Fruit fly (Drosophila melanogaster): ENCODE results near the gene ckd.
A peak's percentile ranks its signal among the peaks of the same experiment; 100 is the strongest.

The ckd gene

dm6 chr3L:3307593-3307992 lies 49.9 kb downstream of the ckd start:
- TF ChIP-seq pdm3 (GFP tag; optimal IDR thresholded peaks at IDR 0.05) (no peak), CG3032 (tag; optimal IDR thresholded peaks at IDR 0.05) (no peak), Eip78C (GFP tag) (no peak), CG7368 (GFP tag; optimal IDR thresholded peaks at IDR 0.05) (no peak), Hr38 (GFP tag; optimal IDR thresholded peaks at IDR 0.05) (no peak), CG4318 (GFP tag; optimal IDR thresholded peaks at IDR 0.05) (no peak), Met (GFP tag; optimal IDR thresholded peaks at IDR 0.05) (no peak), CG9139 (GFP tag; optimal IDR thresholded peaks at IDR 0.05) (no peak), cyc (GFP tag; optimal IDR thresholded peaks at IDR 0.05) (no peak), CG6808 (GFP tag; optimal IDR thresholded peaks at IDR 0.05) (no peak), Gug (GFP tag; IDR thresholded peaks at IDR 0.05) (no peak), Eip75B (GFP tag; optimal IDR thresholded peaks at IDR 0.05) (no peak), Sox14 (GFP tag; optimal IDR thresholded peaks at IDR 0.05) (no peak), CG31627 (GFP tag; optimal IDR thresholded peaks at IDR 0.05) (no peak), Sox102F (GFP tag; optimal IDR thresholded peaks at IDR 0.05) (no peak), eg (GFP tag; IDR thresholded peaks at IDR 0.05) (no peak), CG10631 (GFP tag; optimal IDR thresholded peaks at IDR 0.05) (no peak), fd59A (GFP tag; optimal IDR thresholded peaks at IDR 0.05) (no peak), achi (GFP tag; optimal IDR thresholded peaks at IDR 0.05) (no peak), Hr39 (GFP tag; optimal IDR thresholded peaks at IDR 0.05) (no peak)

dm6 chr3L:3308676-3309613 lies 51.3 kb downstream of the ckd start:
- peak; percentile 80 for TF ChIP-seq svp (GFP tag)
- TF ChIP-seq Hr39 (GFP tag; optimal IDR thresholded peaks at IDR 0.05): no peak
- no peak for TF ChIP-seq cyc (GFP tag; optimal IDR thresholded peaks at IDR 0.05)
- peak; percentile 96 for TF ChIP-seq vri (GFP tag; optimal IDR thresholded peaks at IDR 0.05)
- TF ChIP-seq Eip78C (GFP tag): peak; percentile 44
- no peak for TF ChIP-seq CG32006 (GFP tag; optimal IDR thresholded peaks at IDR 0.05)
- TF ChIP-seq CG16779 (tag; optimal IDR thresholded peaks at IDR 0.05): no peak
- peak; percentile 58 for TF ChIP-seq fkh (GFP tag; optimal IDR thresholded peaks at IDR 0.05)

dm6 chr3L:3314049-3314448 lies 56.4 kb downstream of the ckd start, which contains the start of gene Drsl2:
TSS of gene Drsl2 (plus strand) at chr3L:3314349.
- no peak for TF ChIP-seq Met (GFP tag; optimal IDR thresholded peaks at IDR 0.05)
- TF ChIP-seq CG3919 (GFP tag; optimal IDR thresholded peaks at IDR 0.05): no peak
- peak; percentile 3 for TF ChIP-seq lz (GFP tag; optimal IDR thresholded peaks at IDR 0.05)
- peak; percentile 23 for TF ChIP-seq esn (GFP tag; optimal IDR thresholded peaks at IDR 0.05)
- no peak for TF ChIP-seq CG9139 (GFP tag; optimal IDR thresholded peaks at IDR 0.05)
- no peak for TF ChIP-seq CG8319 (GFP tag; optimal IDR thresholded peaks at IDR 0.05)
- no peak for TF ChIP-seq CG32006 (GFP tag; optimal IDR thresholded peaks at IDR 0.05)

- TF ChIP-seq CG11294 (GFP tag; IDR thresholded peaks at IDR 0.05) (no peak), Sox102F (GFP tag; optimal IDR thresholded peaks at IDR 0.05) (no peak), lz (GFP tag; optimal IDR thresholded peaks at IDR 0.05) (no peak), CG31627 (GFP tag; optimal IDR thresholded peaks at IDR 0.05) (no peak), dsx (GFP tag; optimal IDR thresholded peaks at IDR 0.05; ENCODE audit: poor library complexity, severe bottlenecking) (no peak), CG8119 (GFP tag; IDR thresholded peaks at IDR 0.05) (no peak), CG34406 (GFP tag; optimal IDR thresholded peaks at IDR 0.05) (no peak), Lpt (GFP tag; optimal IDR thresholded peaks at IDR 0.05) (no peak), dac (GFP tag; optimal IDR thresholded peaks at IDR 0.05) (no peak), CG9139 (GFP tag; optimal IDR thresholded peaks at IDR 0.05) (no peak), Sox14 (GFP tag; optimal IDR thresholded peaks at IDR 0.05) (no peak), Eip78C (GFP tag) (no peak)
Observed at dm6 chr3L:3314696-3315095, 57.0 kb downstream of the ckd start, which contains the start of gene Drsl3. TSS of gene Drsl3 (plus strand) at chr3L:3314996.
